Fruit fly (Drosophila melanogaster) whole organism: ENCODE measurements around the gene HisCl1.

Experiments
- CG8478 ChIP-seq: fragments of >200 bp; optimal IDR thresholded peaks from 2 replicates; lab custom pipeline; 2018; ENCODE audit warnings: inconsistent platforms
- Dll ChIP-seq: fragments of >200 bp; optimal IDR thresholded peaks from 2 replicates; lab custom pipeline; 2017
- EcR ChIP-seq, 2 experiments: fragments of >200 bp; optimal IDR thresholded peaks; 2 replicates each; lab custom pipeline; 2017; ENCODE audit warnings: missing biosample characterization in 2 of 2, missing genetic modification characterization in 2 of 2, missing genetic modification reagents in 2 of 2
- pan ChIP-seq: fragments of >200 bp; optimal IDR thresholded peaks from 2 replicates; lab custom pipeline; 2017
- psq ChIP-seq: fragments of >200 bp; optimal IDR thresholded peaks from 2 replicates; lab custom pipeline; 2017
- usp ChIP-seq: fragments of >200 bp; optimal IDR thresholded peaks from 2 replicates; lab custom pipeline; 2017; ENCODE audit warnings: missing biosample characterization, missing genetic modification characterization, mixed read lengths

Gene HisCl1

dm6 chr3R:11809620-11810019, 22.6 kb downstream of the HisCl1 start:
- TF ChIP-seq EcR (GFP tag; optimal IDR thresholded peaks at IDR 0.05; lab: Kevin White, UChicago): no peak
- TF ChIP-seq pan (lab: Kevin White, UChicago): no peak
- no peak for TF ChIP-seq CG8478 (lab: Kevin White, UChicago)
- TF ChIP-seq Dll: no peak
- TF ChIP-seq psq (lab: Kevin White, UChicago): no peak
- no peak for TF ChIP-seq usp (GFP tag; lab: Kevin White, UChicago)

dm6 chr3R:11810831-11811484, 24.0 kb downstream of the HisCl1 start:
- TF ChIP-seq EcR (GFP tag; optimal IDR thresholded peaks at IDR 0.05; lab: Kevin White, UChicago) (no peak), CG8478 (lab: Kevin White, UChicago) (no peak), psq (lab: Kevin White, UChicago) (no peak), usp (GFP tag; lab: Kevin White, UChicago) (no peak), Dll (no peak), pan (lab: Kevin White, UChicago) (no peak)

- no peak for TF ChIP-seq psq (lab: Kevin White, UChicago)
- no peak for TF ChIP-seq CG8478 (lab: Kevin White, UChicago)
- TF ChIP-seq usp (GFP tag; lab: Kevin White, UChicago): no peak
- no peak for TF ChIP-seq EcR (GFP tag; optimal IDR thresholded peaks at IDR 0.05; lab: Kevin White, UChicago)
- TF ChIP-seq pan (lab: Kevin White, UChicago): no peak
Observed at dm6 chr3R:11812479-11812878, 25.5 kb downstream of the HisCl1 start.

- TF ChIP-seq CG8478 (lab: Kevin White, UChicago) (no peak), usp (GFP tag; lab: Kevin White, UChicago) (no peak), Dll (no peak), pan (lab: Kevin White, UChicago) (no peak), psq (lab: Kevin White, UChicago) (no peak), EcR (GFP tag; optimal IDR thresholded peaks at IDR 0.05; lab: Kevin White, UChicago) (no peak)
Observed at dm6 chr3R:11812881-11813466, 26.0 kb downstream of the HisCl1 start, which contains the start of gene ClC-a. TSS of gene ClC-a (minus strand) at chr3R:11813207.

- TF ChIP-seq psq (lab: Kevin White, UChicago): no peak
- no peak for TF ChIP-seq CG8478 (lab: Kevin White, UChicago)
- TF ChIP-seq usp (GFP tag; lab: Kevin White, UChicago): no peak
Observed at dm6 chr3R:11818930-11819639, 32.1 kb downstream of the HisCl1 start, which contains the start of the genes COX5A and glo. TSS of gene COX5A (plus strand) at chr3R:11819359. TSS of gene glo (minus strand) at chr3R:11819420.

dm6 chr3R:11819640-11819979, 32.6 kb downstream of the HisCl1 start:
- TF ChIP-seq CG8478 (lab: Kevin White, UChicago) (no peak), Dll (no peak)

dm6 chr3R:11820148-11820547, 33.2 kb downstream of the HisCl1 start:
- TF ChIP-seq usp (GFP tag; lab: Kevin White, UChicago): no peak
- no peak for TF ChIP-seq Dll
- no peak for TF ChIP-seq psq (lab: Kevin White, UChicago)
- TF ChIP-seq CG8478 (lab: Kevin White, UChicago): no peak
- no peak for TF ChIP-seq pan (lab: Kevin White, UChicago)
- TF ChIP-seq EcR (GFP tag; optimal IDR thresholded peaks at IDR 0.05; lab: Kevin White, UChicago): no peak

- TF ChIP-seq pan (lab: Kevin White, UChicago) (no peak), usp (GFP tag; lab: Kevin White, UChicago) (no peak), psq (lab: Kevin White, UChicago) (no peak), Dll (no peak), EcR (GFP tag; optimal IDR thresholded peaks at IDR 0.05; lab: Kevin White, UChicago) (no peak), CG8478 (lab: Kevin White, UChicago) (no peak)
Observed at dm6 chr3R:11821800-11822199, 34.8 kb downstream of the HisCl1 start.

- TF ChIP-seq Dll (no peak), pan (lab: Kevin White, UChicago) (no peak), EcR (GFP tag; optimal IDR thresholded peaks at IDR 0.05; lab: Kevin White, UChicago) (no peak), psq (lab: Kevin White, UChicago) (no peak), usp (GFP tag; lab: Kevin White, UChicago) (no peak), CG8478 (lab: Kevin White, UChicago) (no peak)
Observed at dm6 chr3R:11822266-11822665, 35.3 kb downstream of the HisCl1 start, which contains the start of gene Kyat. TSS of gene Kyat (minus strand) at chr3R:11822493.

- TF ChIP-seq pan (lab: Kevin White, UChicago) (no peak), psq (lab: Kevin White, UChicago) (no peak)
Observed at dm6 chr3R:11830757-11831586, 44.0 kb downstream of the HisCl1 start.

dm6 chr3R:11833406-11833805, 46.4 kb downstream of the HisCl1 start:
- TF ChIP-seq pan (lab: Kevin White, UChicago) (no peak), EcR (GFP tag; optimal IDR thresholded peaks at IDR 0.05; lab: Kevin White, UChicago) (no peak), psq (lab: Kevin White, UChicago) (no peak), Dll (no peak), CG8478 (lab: Kevin White, UChicago) (no peak), usp (GFP tag; lab: Kevin White, UChicago) (no peak)
